Fruit fly (Drosophila melanogaster): ENCODE measurements around the gene CG34106.

CG34106 gene

DNA sequence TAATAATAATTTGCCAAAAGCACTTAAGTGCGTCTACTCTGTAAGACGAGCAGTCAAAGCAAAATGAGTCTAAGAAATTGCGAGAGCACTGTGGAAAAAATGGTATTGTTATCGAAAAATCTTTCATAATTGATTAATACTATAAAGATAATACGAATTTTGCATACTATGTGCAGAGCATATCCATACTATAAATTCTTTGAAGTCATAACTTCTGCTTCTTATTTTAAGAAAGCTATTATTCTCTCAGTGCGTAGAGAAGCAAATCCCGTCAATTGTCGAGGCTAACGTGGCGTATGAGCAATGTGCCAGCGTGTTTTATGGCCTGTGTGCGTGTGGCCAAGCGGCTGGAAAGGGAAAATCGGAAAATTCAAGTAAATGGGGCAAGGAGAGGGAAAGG is 28.8 kb downstream of the CG34106 start:
- TF ChIP-seq dsf (GFP tag; optimal IDR thresholded peaks at IDR 0.05; ENCODE audit: borderline replicate concordance): no peak
- no peak for TF ChIP-seq jim (GFP tag; optimal IDR thresholded peaks at IDR 0.05)
- TF ChIP-seq Dif (GFP tag; optimal IDR thresholded peaks at IDR 0.05; ENCODE audit: partially characterized antibody): no peak
- no peak for TF ChIP-seq CG9705 (GFP tag; optimal IDR thresholded peaks at IDR 0.05)
- no peak for TF ChIP-seq ey (GFP tag; optimal IDR thresholded peaks at IDR 0.05)
- TF ChIP-seq Hr78 (GFP tag; optimal IDR thresholded peaks at IDR 0.05): no peak
- TF ChIP-seq psq (GFP tag; optimal IDR thresholded peaks at IDR 0.05): no peak
- no peak for TF ChIP-seq sv (GFP tag; optimal IDR thresholded peaks at IDR 0.05)
- no peak for TF ChIP-seq Rel (GFP tag; optimal IDR thresholded peaks at IDR 0.05)
- no peak for TF ChIP-seq Rel (tag; optimal IDR thresholded peaks at IDR 0.05)
- no peak for TF ChIP-seq br (GFP tag; optimal IDR thresholded peaks at IDR 0.05)
- TF ChIP-seq HLH106 (tag; optimal IDR thresholded peaks at IDR 0.05): no peak
- no peak for TF ChIP-seq lola (GFP tag; optimal IDR thresholded peaks at IDR 0.05)
- no peak for TF ChIP-seq woc (GFP tag; optimal IDR thresholded peaks at IDR 0.05)
- TF ChIP-seq usp (GFP tag; optimal IDR thresholded peaks at IDR 0.05): no peak
- TF ChIP-seq Hr83 (GFP tag; optimal IDR thresholded peaks at IDR 0.05; ENCODE audit: poor library complexity, severe bottlenecking): no peak

DNA sequence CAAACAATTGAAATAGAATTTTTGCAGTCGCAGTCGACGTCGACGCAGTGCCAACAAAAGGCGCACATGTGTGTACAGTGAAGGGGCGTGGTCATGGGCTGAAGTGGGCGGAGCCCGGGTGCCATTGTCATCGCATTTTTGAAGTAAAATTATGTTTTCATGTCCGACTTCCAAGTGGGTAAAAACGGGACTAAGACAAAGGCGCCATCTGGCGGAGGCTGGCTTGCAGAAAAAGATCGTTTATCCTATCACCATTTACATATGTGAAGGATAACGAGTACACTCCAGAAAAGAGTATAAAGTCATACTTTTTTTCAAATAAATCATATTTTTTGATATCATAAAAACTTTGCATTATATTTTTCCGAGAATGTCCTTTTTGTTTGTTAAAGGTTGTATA is 32.5 kb downstream of the CG34106 start:
- TF ChIP-seq CG9705 (GFP tag; optimal IDR thresholded peaks at IDR 0.05): no peak
- no peak for TF ChIP-seq pan (optimal IDR thresholded peaks at IDR 0.05)
- no peak for TF ChIP-seq Dif (GFP tag; optimal IDR thresholded peaks at IDR 0.05; ENCODE audit: partially characterized antibody)
- no peak for TF ChIP-seq br (GFP tag; optimal IDR thresholded peaks at IDR 0.05)
- TF ChIP-seq CG32264 (GFP tag; optimal IDR thresholded peaks at IDR 0.05): no peak
- TF ChIP-seq Hr83 (GFP tag; optimal IDR thresholded peaks at IDR 0.05; ENCODE audit: poor library complexity, severe bottlenecking): no peak
- no peak for TF ChIP-seq tai (GFP tag; optimal IDR thresholded peaks at IDR 0.05)
- no peak for TF ChIP-seq psq (GFP tag; optimal IDR thresholded peaks at IDR 0.05)
- TF ChIP-seq rgr (GFP tag; optimal IDR thresholded peaks at IDR 0.05): no peak
- no peak for TF ChIP-seq ey (GFP tag; optimal IDR thresholded peaks at IDR 0.05)
- no peak for TF ChIP-seq Hnf4 (GFP tag; optimal IDR thresholded peaks at IDR 0.05)
- no peak for TF ChIP-seq dmrt93B (GFP tag; optimal IDR thresholded peaks at IDR 0.05)
- no peak for TF ChIP-seq Mio (GFP tag; optimal IDR thresholded peaks at IDR 0.05)
- no peak for TF ChIP-seq Sp1 (GFP tag; optimal IDR thresholded peaks at IDR 0.05)
- TF ChIP-seq Hr78 (GFP tag; optimal IDR thresholded peaks at IDR 0.05): no peak
- no peak for TF ChIP-seq CrebA (GFP tag; optimal IDR thresholded peaks at IDR 0.05; ENCODE audit: borderline replicate concordance)

- no peak for TF ChIP-seq Vsx2 (GFP tag; optimal IDR thresholded peaks at IDR 0.05; ENCODE audit: partially characterized antibody)
- no peak for TF ChIP-seq Jra (GFP tag; optimal IDR thresholded peaks at IDR 0.05)
- no peak for TF ChIP-seq dsf (GFP tag; optimal IDR thresholded peaks at IDR 0.05; ENCODE audit: borderline replicate concordance)
- no peak for TF ChIP-seq ey (GFP tag; optimal IDR thresholded peaks at IDR 0.05)
- no peak for TF ChIP-seq CG32264 (GFP tag; optimal IDR thresholded peaks at IDR 0.05)
- no peak for TF ChIP-seq dmrt93B (GFP tag; optimal IDR thresholded peaks at IDR 0.05)
- no peak for TF ChIP-seq Abd-B (GFP tag; optimal IDR thresholded peaks at IDR 0.05)
- no peak for TF ChIP-seq Hr83 (GFP tag; optimal IDR thresholded peaks at IDR 0.05; ENCODE audit: poor library complexity, severe bottlenecking)
- TF ChIP-seq OdsH (GFP tag; optimal IDR thresholded peaks at IDR 0.05): no peak
- no peak for TF ChIP-seq brk (GFP tag; optimal IDR thresholded peaks at IDR 0.05)
- TF ChIP-seq woc (GFP tag; optimal IDR thresholded peaks at IDR 0.05): no peak
- no peak for TF ChIP-seq GATAd (GFP tag; optimal IDR thresholded peaks at IDR 0.05)
- no peak for TF ChIP-seq Hr78 (GFP tag; optimal IDR thresholded peaks at IDR 0.05)
- no peak for TF ChIP-seq pan (optimal IDR thresholded peaks at IDR 0.05)
- no peak for TF ChIP-seq psq (GFP tag; optimal IDR thresholded peaks at IDR 0.05)
- no peak for TF ChIP-seq Myc (optimal IDR thresholded peaks at IDR 0.05)
These were observed 42.4 kb downstream of the CG34106 start, which contains the start of gene CG34169 for dm6 chr2L:17173181-17173580. TSS of gene CG34169 (plus strand) at chr2L:17173481.

DNA sequence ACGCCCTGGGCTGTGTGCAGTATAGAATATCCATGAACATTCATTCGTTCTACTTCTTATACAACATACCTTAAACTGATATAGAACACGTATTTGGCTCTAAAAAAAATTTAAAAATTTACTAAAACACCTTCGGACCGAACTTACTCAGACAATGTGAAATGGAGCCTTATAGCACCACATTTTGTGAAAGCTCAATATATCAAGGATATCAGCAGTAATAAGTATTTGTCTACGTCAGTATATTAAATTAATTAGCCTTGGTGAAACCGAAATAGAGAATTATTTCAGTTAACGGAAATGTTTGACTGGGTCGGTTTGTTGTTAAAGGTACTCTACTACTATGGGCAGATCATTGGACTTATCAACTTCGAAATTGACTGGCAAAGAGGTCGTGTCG is 45.5 kb downstream of the CG34106 start, which contains the start of gene Gr36a:
Gene Gr36a, plus strand, starts transcription at position 301 of the 400 bp plus-strand sequence.
- no peak for TF ChIP-seq lola (GFP tag; optimal IDR thresholded peaks at IDR 0.05)
- no peak for TF ChIP-seq dsf (GFP tag; optimal IDR thresholded peaks at IDR 0.05; ENCODE audit: borderline replicate concordance)
- TF ChIP-seq brk (GFP tag; optimal IDR thresholded peaks at IDR 0.05): no peak
- no peak for TF ChIP-seq Jra (GFP tag; optimal IDR thresholded peaks at IDR 0.05)
- TF ChIP-seq ey (GFP tag; optimal IDR thresholded peaks at IDR 0.05): no peak
- no peak for TF ChIP-seq N (GFP tag; optimal IDR thresholded peaks at IDR 0.05)
- no peak for TF ChIP-seq Rel (GFP tag; optimal IDR thresholded peaks at IDR 0.05)
- no peak for TF ChIP-seq Rel (tag; optimal IDR thresholded peaks at IDR 0.05)
- TF ChIP-seq CG9705 (GFP tag; optimal IDR thresholded peaks at IDR 0.05): no peak
- no peak for TF ChIP-seq GATAd (GFP tag; optimal IDR thresholded peaks at IDR 0.05)
- no peak for TF ChIP-seq jim (GFP tag; optimal IDR thresholded peaks at IDR 0.05)
- TF ChIP-seq CG32264 (GFP tag; optimal IDR thresholded peaks at IDR 0.05): no peak
- TF ChIP-seq Sp1 (GFP tag; optimal IDR thresholded peaks at IDR 0.05): no peak
- no peak for TF ChIP-seq psq (GFP tag; optimal IDR thresholded peaks at IDR 0.05)
- no peak for TF ChIP-seq Hr83 (GFP tag; optimal IDR thresholded peaks at IDR 0.05; ENCODE audit: poor library complexity, severe bottlenecking)
- no peak for TF ChIP-seq fru (GFP tag; optimal IDR thresholded peaks at IDR 0.05)
- no peak for TF ChIP-seq Abd-B (GFP tag; optimal IDR thresholded peaks at IDR 0.05)
- no peak for TF ChIP-seq dl (GFP tag; optimal IDR thresholded peaks at IDR 0.05; ENCODE audit: insufficient read depth in 1 of 2, partially characterized antibody in 2 of 2)

Measured in whole organism, wandering third instar larva.